Fruit fly (Drosophila melanogaster) whole organism, embryonic: Measurements from ENCODE around the gene Os-C.

Experiments used
- ATbp ChIP-seq: fragments of 200-800 bp; sonication (Bioruptor generic); optimal IDR thresholded peaks from 2 replicates; lab custom pipeline; 2017; ENCODE audit warnings: missing biosample characterization, mild to moderate bottlenecking, missing genetic modification characterization, missing genetic modification reagents
- Bteb2 ChIP-seq: fragments of 200-800 bp; sonication (Bioruptor generic); optimal IDR thresholded peaks from 2 replicates; lab custom pipeline; 2016; ENCODE audit warnings: missing biosample characterization, missing genetic modification characterization
- CG10209 ChIP-seq: fragments of 200-800 bp; sonication (Bioruptor generic); optimal IDR thresholded peaks from 3 replicates; lab custom pipeline; 2017; ENCODE audit warnings: missing biosample characterization, mild to moderate bottlenecking, missing genetic modification characterization, missing genetic modification reagents
- CG10959 ChIP-seq: fragments of 200-800 bp; sonication (Bioruptor generic); IDR thresholded peaks from 2 replicates; pipeline ENCODE4 v1.3.6; 2022; ENCODE audit warnings: missing biosample characterization, missing genetic modification characterization
- CG11456 ChIP-seq: fragments of 200-800 bp; sonication (Bioruptor generic); IDR thresholded peaks from 3 replicates; pipeline ENCODE4 v1.3.6; 2022; ENCODE audit warnings: missing biosample characterization, missing genetic modification characterization
- CG11504 ChIP-seq: fragments of 200-800 bp; sonication (Bioruptor generic); optimal IDR thresholded peaks from 3 replicates; lab custom pipeline; 2019; ENCODE audit warnings: missing biosample characterization, mild to moderate bottlenecking, missing genetic modification characterization, moderate library complexity
- CG11695 ChIP-seq: fragments of 200-800 bp; sonication (Bioruptor generic); IDR thresholded peaks from 3 replicates; pipeline ENCODE4 v1.3.6; 2022; ENCODE audit warnings: missing biosample characterization, missing genetic modification characterization
- CG11723 ChIP-seq: fragments of 200-800 bp; sonication (Bioruptor generic); optimal IDR thresholded peaks from 2 replicates; lab custom pipeline; 2017; ENCODE audit warnings: missing biosample characterization, mild to moderate bottlenecking, missing genetic modification characterization
- CG15011 ChIP-seq: fragments of 200-800 bp; sonication (Bioruptor generic); optimal IDR thresholded peaks from 3 replicates; lab custom pipeline; 2018; ENCODE audit warnings: missing biosample characterization, mild to moderate bottlenecking, missing genetic modification characterization
- CG17328 ChIP-seq: fragments of 200-800 bp; sonication (Bioruptor generic); IDR thresholded peaks from 2 replicates; pipeline ENCODE4 v1.3.6; 2022; ENCODE audit warnings: missing biosample characterization, missing genetic modification characterization
- CG17361 ChIP-seq: fragments of 200-800 bp; sonication (Bioruptor generic); IDR thresholded peaks from 3 replicates; pipeline ENCODE4 v1.3.6; 2022; ENCODE audit warnings: missing biosample characterization, missing genetic modification characterization
- CG1832 ChIP-seq: fragments of 200-800 bp; sonication (Bioruptor generic); optimal IDR thresholded peaks from 2 replicates; lab custom pipeline; 2017; ENCODE audit warnings: missing biosample characterization, mild to moderate bottlenecking, missing genetic modification characterization, inconsistent platforms
- CG2875 ChIP-seq: fragments of 200-800 bp; sonication (Bioruptor generic); optimal IDR thresholded peaks from 2 replicates; lab custom pipeline; 2017; ENCODE audit warnings: missing biosample characterization, mild to moderate bottlenecking, missing genetic modification characterization, missing genetic modification reagents
- CG31224 ChIP-seq: fragments of 200-800 bp; sonication (Bioruptor generic); IDR thresholded peaks from 2 replicates; pipeline ENCODE4 v1.3.6; 2022; ENCODE audit warnings: missing biosample characterization, missing genetic modification characterization
- CG3163 ChIP-seq: fragments of 200-800 bp; sonication (Bioruptor generic); optimal IDR thresholded peaks from 3 replicates; lab custom pipeline; 2016; ENCODE audit warnings: missing biosample characterization, missing genetic modification characterization
- CG3407 ChIP-seq: fragments of 200-800 bp; sonication (Bioruptor generic); optimal IDR thresholded peaks from 2 replicates; lab custom pipeline; 2018; ENCODE audit warnings: missing biosample characterization, mild to moderate bottlenecking, missing genetic modification characterization
- CG7271 ChIP-seq: fragments of 200-800 bp; sonication (Bioruptor generic); optimal IDR thresholded peaks from 2 replicates; lab custom pipeline; 2018; ENCODE audit warnings: missing biosample characterization, mild to moderate bottlenecking, missing genetic modification characterization, moderate library complexity
- CG7839 ChIP-seq: fragments of 200-800 bp; sonication (Bioruptor generic); optimal IDR thresholded peaks from 3 replicates; lab custom pipeline; 2018; ENCODE audit warnings: missing biosample characterization, mild to moderate bottlenecking, missing genetic modification characterization, moderate library complexity
- CG8765 ChIP-seq: fragments of 200-800 bp; sonication (Bioruptor generic); IDR thresholded peaks from 2 replicates; pipeline ENCODE4 v1.3.6; 2022; ENCODE audit warnings: missing biosample characterization, missing genetic modification characterization
- CG9609 ChIP-seq: fragments of 200-800 bp; sonication (Bioruptor generic); optimal IDR thresholded peaks from 3 replicates; lab custom pipeline; 2016; ENCODE audit warnings: missing biosample characterization, missing genetic modification characterization
- CG9876 ChIP-seq: fragments of 200-800 bp; sonication (Bioruptor generic); optimal IDR thresholded peaks from 2 replicates; lab custom pipeline; 2016; ENCODE audit warnings: missing biosample characterization, missing genetic modification characterization
- Dfd ChIP-seq, 2 experiments: fragments of >200 bp; optimal IDR thresholded peaks; 2 replicates each; lab custom pipeline; 2017; ENCODE audit warnings: missing biosample characterization in 2 of 2, missing genetic modification characterization in 2 of 2
- Dll ChIP-seq: fragments of 200-800 bp; sonication (Bioruptor generic); IDR thresholded peaks from 4 replicates; pipeline ENCODE4 v1.3.6; 2022; ENCODE audit warnings: missing biosample characterization, missing genetic modification characterization; ENCODE audit not compliant: partially characterized antibody
- Drgx ChIP-seq: fragments of 200-800 bp; sonication (Bioruptor generic); IDR thresholded peaks from 2 replicates; pipeline ENCODE4 v1.3.6; 2022; ENCODE audit warnings: missing biosample characterization, missing genetic modification characterization
- Ets65A ChIP-seq: fragments of 200-800 bp; sonication (Bioruptor generic); peaks from one replicate; lab custom pipeline; 2016; ENCODE audit warnings: missing biosample characterization, missing genetic modification characterization
- HHEX ChIP-seq: fragments of 200-800 bp; sonication (Bioruptor generic); optimal IDR thresholded peaks from 3 replicates; lab custom pipeline; 2017; ENCODE audit warnings: missing biosample characterization, mild to moderate bottlenecking, missing genetic modification characterization, missing genetic modification reagents
- Hand ChIP-seq: fragments of 200-800 bp; sonication (Bioruptor generic); optimal IDR thresholded peaks from 2 replicates; lab custom pipeline; 2017; ENCODE audit warnings: mild to moderate bottlenecking, missing biosample characterization, missing genetic modification reagents, missing genetic modification characterization
- Kr ChIP-seq: fragments of 200-800 bp; sonication (Bioruptor generic); optimal IDR thresholded peaks from 2 replicates; lab custom pipeline; 2017; ENCODE audit warnings: missing biosample characterization, mild to moderate bottlenecking, missing genetic modification characterization
- MTF-1 ChIP-seq: fragments of 200-800 bp; sonication (Bioruptor generic); optimal IDR thresholded peaks from 2 replicates; lab custom pipeline; 2018; ENCODE audit warnings: missing biosample characterization, mild to moderate bottlenecking, missing genetic modification characterization, borderline replicate concordance
- NfI ChIP-seq: fragments of 200-800 bp; sonication (Bioruptor generic); optimal IDR thresholded peaks from 3 replicates; lab custom pipeline; 2018; ENCODE audit warnings: missing biosample characterization, mild to moderate bottlenecking, missing genetic modification characterization, moderate library complexity
- amos ChIP-seq: fragments of 200-800 bp; sonication (Bioruptor generic); IDR thresholded peaks from 2 replicates; pipeline ENCODE4 v1.3.6; 2022; ENCODE audit warnings: missing biosample characterization, missing genetic modification characterization; ENCODE audit not compliant: partially characterized antibody
- ara ChIP-seq: fragments of 200-800 bp; sonication (Bioruptor generic); IDR thresholded peaks from 2 replicates; pipeline ENCODE4 v1.3.6; 2022; ENCODE audit warnings: missing biosample characterization, missing genetic modification characterization
- bab2 ChIP-seq: fragments of 200-800 bp; sonication (Bioruptor generic); optimal IDR thresholded peaks from 2 replicates; lab custom pipeline; 2016; ENCODE audit warnings: missing biosample characterization, missing genetic modification characterization
- bsh ChIP-seq, 2 experiments: fragments of 200-800 bp; sonication (Bioruptor generic); optimal IDR thresholded peaks; 2 replicates each; lab custom pipeline; 2017 to 2018; ENCODE audit warnings: mild to moderate bottlenecking in 2 of 2, missing biosample characterization in 2 of 2, missing genetic modification characterization in 2 of 2, moderate library complexity in 1 of 2
- da ChIP-seq: fragments of 200-800 bp; sonication (Bioruptor generic); optimal IDR thresholded peaks from 2 replicates; lab custom pipeline; 2016; ENCODE audit warnings: missing biosample characterization, missing genetic modification characterization
- ems ChIP-seq: fragments of 200-800 bp; sonication (Bioruptor generic); optimal IDR thresholded peaks from 3 replicates; lab custom pipeline; 2016; ENCODE audit warnings: missing biosample characterization, missing genetic modification characterization
- fd64A ChIP-seq: fragments of 200-800 bp; sonication (Bioruptor generic); optimal IDR thresholded peaks from 3 replicates; lab custom pipeline; 2018; ENCODE audit warnings: missing biosample characterization, mild to moderate bottlenecking, missing genetic modification characterization
- gcm ChIP-seq: fragments of 200-800 bp; sonication (Bioruptor generic); optimal IDR thresholded peaks from 2 replicates; lab custom pipeline; 2019; ENCODE audit warnings: missing biosample characterization, mild to moderate bottlenecking, missing genetic modification characterization, moderate library complexity
- hbn ChIP-seq: fragments of 200-800 bp; sonication (Bioruptor generic); IDR thresholded peaks from 2 replicates; pipeline ENCODE4 v1.3.6; 2022; ENCODE audit warnings: missing biosample characterization, missing genetic modification characterization; ENCODE audit not compliant: partially characterized antibody
- ken ChIP-seq: fragments of 200-800 bp; sonication (Bioruptor generic); IDR thresholded peaks from 3 replicates; pipeline ENCODE4 v1.3.6; 2022; ENCODE audit warnings: missing biosample characterization, missing genetic modification characterization
- lab ChIP-seq: fragments of 200-800 bp; sonication (Bioruptor generic); optimal IDR thresholded peaks from 3 replicates; lab custom pipeline; 2017; ENCODE audit warnings: missing biosample characterization, missing genetic modification characterization, mild to moderate bottlenecking, moderate library complexity, missing genetic modification reagents
- otp ChIP-seq: fragments of 200-800 bp; sonication (Bioruptor generic); IDR thresholded peaks from 3 replicates; pipeline ENCODE4, ENCODE4 v1.3.6; 2022; ENCODE audit warnings: missing biosample characterization, missing genetic modification characterization
- row ChIP-seq: fragments of 200-800 bp; sonication (Bioruptor generic); IDR thresholded peaks from 3 replicates; pipeline ENCODE4 v1.3.6; 2022; ENCODE audit warnings: missing biosample characterization, missing genetic modification characterization
- seq ChIP-seq: fragments of 200-800 bp; sonication (Bioruptor generic); IDR thresholded peaks from 2 replicates; pipeline ENCODE4 v1.3.6; 2022; ENCODE audit warnings: missing biosample characterization, missing genetic modification characterization
- slp2 ChIP-seq: fragments of 200-800 bp; sonication (Bioruptor generic); optimal IDR thresholded peaks from 2 replicates; lab custom pipeline; 2016; ENCODE audit warnings: missing biosample characterization, missing genetic modification characterization
- sqz ChIP-seq: fragments of 200-800 bp; sonication (Bioruptor generic); optimal IDR thresholded peaks from 3 replicates; lab custom pipeline; 2018; ENCODE audit warnings: missing biosample characterization, mild to moderate bottlenecking, missing genetic modification characterization
- vfl ChIP-seq: fragments of 200-800 bp; sonication (Bioruptor generic); optimal IDR thresholded peaks from 2 replicates; lab custom pipeline; 2016; ENCODE audit warnings: missing biosample characterization, missing genetic modification characterization
- wek ChIP-seq: fragments of 200-800 bp; sonication (Bioruptor generic); optimal IDR thresholded peaks from 3 replicates; lab custom pipeline; 2018; ENCODE audit warnings: missing biosample characterization, mild to moderate bottlenecking, missing genetic modification characterization, moderate library complexity
- z ChIP-seq: fragments of 200-800 bp; sonication (Bioruptor generic); IDR thresholded peaks from 3 replicates; pipeline ENCODE4 v1.3.6; 2022; ENCODE audit warnings: missing biosample characterization, missing genetic modification characterization
- zf30C ChIP-seq: fragments of 200-800 bp; sonication (Bioruptor generic); optimal IDR thresholded peaks from 3 replicates; lab custom pipeline; 2018; ENCODE audit warnings: missing biosample characterization, mild to moderate bottlenecking, missing genetic modification characterization
- zfh1 ChIP-seq: fragments of 200-800 bp; sonication (Bioruptor generic); IDR thresholded peaks from 3 replicates; pipeline ENCODE4 v1.3.6; 2022; ENCODE audit warnings: missing biosample characterization, missing genetic modification characterization

The Os-C gene

dm6 chr3R:7964751-7965319, 13.9 kb upstream of the Os-C start (continued):
- TF ChIP-seq CG7271 (tag; lab: Kevin White, UChicago) (no peak), ara (GFP tag; lab: Robert Waterston, UW) (no peak), bsh (GFP tag; optimal IDR thresholded peaks at IDR 0.05; lab: Kevin White, UChicago) (no peak), ems (GFP tag; lab: Kevin White, UChicago) (no peak), MTF-1 (GFP tag; lab: Kevin White, UChicago) (no peak), CG10209 (no peak), Kr (no peak), hbn (GFP tag; lab: Robert Waterston, UW) (no peak), CG9876 (GFP tag; lab: Kevin White, UChicago) (no peak), CG11456 (no peak), amos (no peak), ken (GFP tag; lab: Robert Waterston, UW) (no peak), Drgx (GFP tag; lab: Robert Waterston, UW) (0 out of 2 replicates have a peak, but pooled peaks have one; percentile 24), CG17328 (GFP tag; lab: Robert Waterston, UW) (no peak), fd64A (GFP tag; lab: Kevin White, UChicago) (no peak), zf30C (GFP tag; lab: Kevin White, UChicago) (no peak), CG7839 (no peak), CG8765 (GFP tag; lab: Robert Waterston, UW) (no peak), CG11695 (GFP tag; lab: Robert Waterston, UW) (no peak), otp (GFP tag; lab: Robert Waterston, UW) (no peak), wek (GFP tag; lab: Kevin White, UChicago) (no peak), CG11504 (tag; lab: Kevin White, UChicago) (peak; percentile 82), CG3163 (GFP tag; lab: Kevin White, UChicago) (peak; percentile 58), ATbp (GFP tag; lab: Kevin White, UChicago) (no peak), gcm (no peak), Hand (no peak), Dfd (GFP tag; optimal IDR thresholded peaks at IDR 0.05; lab: Kevin White, UChicago) (no peak), slp2 (GFP tag; lab: Kevin White, UChicago) (no peak), CG2875 (GFP tag; lab: Kevin White, UChicago) (no peak), CG15011 (GFP tag; lab: Kevin White, UChicago) (no peak), vfl (GFP tag; lab: Kevin White, UChicago) (no peak), row (0 out of 3 replicates have a peak, but pooled peaks have one; percentile 16), Bteb2 (no peak), zfh1 (GFP tag; lab: Robert Waterston, UW) (no peak), da (GFP tag; lab: Kevin White, UChicago) (no peak), seq (no peak), CG1832 (GFP tag; lab: Kevin White, UChicago) (no peak), CG3407 (no peak), CG9609 (GFP tag; lab: Kevin White, UChicago) (no peak), HHEX (GFP tag; lab: Kevin White, UChicago) (no peak), CG17361 (GFP tag; lab: Robert Waterston, UW) (no peak), CG31224 (no peak), Ets65A (GFP tag; lab: Kevin White, UChicago) (no peak), lab (GFP tag; lab: Kevin White, UChicago) (peak; percentile 27), CG11723 (GFP tag; lab: Kevin White, UChicago) (no peak), sqz (GFP tag; lab: Kevin White, UChicago) (no peak), CG10959 (GFP tag; lab: Robert Waterston, UW) (no peak), bab2 (GFP tag; lab: Kevin White, UChicago) (no peak), Dll (no peak), z (GFP tag; lab: Robert Waterston, UW) (0 out of 3 replicates have a peak, but pooled peaks have one; percentile 14), NfI (no peak)
